Worm (Caenorhabditis elegans) whole organism, L4 larva: ENCODE results near the gene T24D3.2.
A peak's percentile ranks its signal among the peaks of the same experiment; 100 is the strongest.

ENCODE experiments used
- R02D3.7 ChIP-seq: fragments of 150-350 bp; sonication (generic microtip); optimal IDR thresholded peaks from 3 replicates; lab custom pipeline; 2014; ENCODE audit warnings: missing biosample characterization, missing genetic modification characterization
- T26A8.4 ChIP-seq: fragments of 200-800 bp; sonication (Bioruptor generic); IDR thresholded peaks from 2 replicates; pipeline ENCODE4 v1.3.6; 2022; ENCODE audit warnings: missing genetic modification characterization, missing compliant biosample characterization
- aha-1 ChIP-seq: fragments of 150-350 bp; peaks from one replicate; lab custom pipeline; 2014; ENCODE audit warnings: missing biosample characterization, missing genetic modification characterization
- aly-2 ChIP-seq: sonication (generic microtip); optimal IDR thresholded peaks from 2 replicates; lab custom pipeline; 2018; ENCODE audit warnings: missing biosample characterization, missing genetic modification characterization
- ceh-32 ChIP-seq: sonication (generic microtip); optimal IDR thresholded peaks from 2 replicates; lab custom pipeline; 2016; ENCODE audit warnings: mild to moderate bottlenecking, missing genetic modification characterization, missing compliant biosample characterization; ENCODE audit not compliant: poor library complexity
- ceh-44 ChIP-seq: fragments of 200-800 bp; sonication (Bioruptor generic); IDR thresholded peaks from 2 replicates; pipeline ENCODE4 v1.3.6; 2022; ENCODE audit warnings: missing genetic modification reagents, missing genetic modification characterization, missing compliant biosample characterization
- ceh-82 ChIP-seq: sonication (generic microtip); optimal IDR thresholded peaks from 2 replicates; lab custom pipeline; 2017; ENCODE audit warnings: missing biosample characterization, missing genetic modification characterization
- cey-2 ChIP-seq: sonication (generic microtip); optimal IDR thresholded peaks from 3 replicates; lab custom pipeline; 2017; ENCODE audit warnings: missing genetic modification characterization, mild to moderate bottlenecking, missing compliant biosample characterization, antibody characterized with exemption, borderline replicate concordance; ENCODE audit not compliant: insufficient read depth
- ctbp-1 ChIP-seq: fragments of 200-800 bp; sonication (Bioruptor generic); IDR thresholded peaks from 2 replicates; pipeline ENCODE4 v1.3.6; 2022; ENCODE audit warnings: missing genetic modification reagents, missing genetic modification characterization, missing compliant biosample characterization
- daf-16 ChIP-seq, 3 experiments: sonication (generic microtip); optimal IDR thresholded peaks; 2 replicates each; lab custom pipeline; 2016 to 2017; ENCODE audit warnings: missing genetic modification characterization in 3 of 3, missing genetic modification reagents in 3 of 3, mild to moderate bottlenecking in 2 of 3, missing compliant biosample characterization in 2 of 3, missing biosample characterization in 1 of 3, moderate library complexity in 1 of 3
- daf-8 ChIP-seq: fragments of 200-800 bp; sonication (Bioruptor generic); IDR thresholded peaks from 2 replicates; pipeline ENCODE4 v1.3.6; 2022; ENCODE audit warnings: missing genetic modification characterization, missing compliant biosample characterization
- dmd-6 ChIP-seq: fragments of 200-800 bp; sonication (Bioruptor generic); IDR thresholded peaks from 2 replicates; pipeline ENCODE4 v1.3.6; 2022; ENCODE audit warnings: missing genetic modification reagents, missing genetic modification characterization, missing compliant biosample characterization
- dmd-9 ChIP-seq: fragments of 200-800 bp; sonication (Bioruptor generic); IDR thresholded peaks from 2 replicates; pipeline ENCODE4 v1.3.6; 2022; ENCODE audit warnings: missing genetic modification reagents, missing genetic modification characterization, missing compliant biosample characterization
- dpl-1 ChIP-seq: fragments of 150-350 bp; optimal IDR thresholded peaks from 2 replicates; lab custom pipeline; 2014; ENCODE audit warnings: missing biosample characterization, missing genetic modification reagents, missing genetic modification characterization
- dve-1 ChIP-seq: sonication (generic microtip); optimal IDR thresholded peaks from 2 replicates; lab custom pipeline; 2017; ENCODE audit warnings: antibody characterized with exemption, mild to moderate bottlenecking, missing genetic modification characterization, missing compliant biosample characterization; ENCODE audit not compliant: insufficient read depth
- egl-43 ChIP-seq: fragments of 200-800 bp; sonication (Bioruptor generic); IDR thresholded peaks from 2 replicates; pipeline ENCODE4 v1.3.6; 2022; ENCODE audit warnings: missing genetic modification reagents, missing genetic modification characterization, missing compliant biosample characterization
- gei-8 ChIP-seq: fragments of 200-800 bp; sonication (Bioruptor generic); optimal IDR thresholded peaks from 2 replicates; lab custom pipeline; 2018; ENCODE audit warnings: mild to moderate bottlenecking, missing genetic modification characterization, missing compliant biosample characterization
- hif-1 ChIP-seq, 2 experiments: sonication (generic microtip); optimal IDR thresholded peaks; 2 replicates each; lab custom pipeline; 2016 to 2017; ENCODE audit warnings: missing compliant biosample characterization in 2 of 2, missing genetic modification characterization in 2 of 2, missing genetic modification reagents in 2 of 2, missing genotype in 2 of 2, mild to moderate bottlenecking in 1 of 2
- hlh-11 ChIP-seq: fragments of 200-800 bp; sonication (Bioruptor generic); optimal IDR thresholded peaks from 2 replicates; lab custom pipeline; 2018; ENCODE audit warnings: mild to moderate bottlenecking, missing genetic modification characterization, missing compliant biosample characterization
- hlh-30 ChIP-seq: sonication (generic microtip); optimal IDR thresholded peaks from 2 replicates; lab custom pipeline; 2017; ENCODE audit warnings: antibody characterized with exemption, mild to moderate bottlenecking, missing genetic modification characterization, missing compliant biosample characterization; ENCODE audit not compliant: insufficient read depth
- hmg-1.1 ChIP-seq: fragments of 200-800 bp; sonication (Bioruptor generic); IDR thresholded peaks from 2 replicates; pipeline ENCODE4 v1.3.6; 2022; ENCODE audit warnings: missing genetic modification reagents, missing genetic modification characterization, missing compliant biosample characterization
- jun-1 ChIP-seq: fragments of 150-350 bp; optimal IDR thresholded peaks from 2 replicates; lab custom pipeline; 2014; ENCODE audit warnings: missing biosample characterization, missing genetic modification reagents, missing genetic modification characterization
- lim-7 ChIP-seq: fragments of 200-800 bp; sonication (Bioruptor generic); IDR thresholded peaks from 2 replicates; pipeline ENCODE4 v1.3.6; 2022; ENCODE audit warnings: missing genetic modification characterization, missing compliant biosample characterization
- lin-13 ChIP-seq: fragments of 150-350 bp; optimal IDR thresholded peaks from 2 replicates; lab custom pipeline; 2014; ENCODE audit warnings: missing biosample characterization, missing genetic modification reagents, missing genetic modification characterization
- lin-29 ChIP-seq: fragments of 200-800 bp; sonication (Bioruptor generic); IDR thresholded peaks from 2 replicates; pipeline ENCODE4 v1.3.6; 2022; ENCODE audit warnings: missing genetic modification reagents, missing genetic modification characterization, missing compliant biosample characterization
- lsy-2 ChIP-seq, 2 experiments: fragments of 150-350 bp in 1 of 2; sonication (generic microtip) in 1 of 2; optimal IDR thresholded peaks; 2 replicates each; lab custom pipeline; 2014 to 2017; ENCODE audit warnings: missing biosample characterization in 2 of 2, missing genetic modification characterization in 2 of 2
- madf-5 ChIP-seq, 2 experiments: fragments of 200-800 bp; sonication (Bioruptor generic); IDR thresholded peaks; 2 replicates each; pipeline ENCODE4 v1.3.6; 2022; ENCODE audit warnings: missing compliant biosample characterization in 2 of 2, missing genetic modification characterization in 2 of 2
- madf-9 ChIP-seq: fragments of 200-800 bp; sonication (Bioruptor generic); conservative IDR thresholded peaks from 2 replicates; pipeline ENCODE4 v1.3.6; 2022; ENCODE audit warnings: missing genetic modification reagents, missing genetic modification characterization, missing compliant biosample characterization
- mdt-29 ChIP-seq: fragments of 200-800 bp; sonication (Bioruptor generic); IDR thresholded peaks from 2 replicates; pipeline ENCODE4 v1.3.6; 2022; ENCODE audit warnings: missing genetic modification reagents, missing genetic modification characterization, missing compliant biosample characterization
- mep-1 ChIP-seq: fragments of 150-350 bp; sonication (generic microtip); optimal IDR thresholded peaks from 3 replicates; lab custom pipeline; 2014; ENCODE audit warnings: missing biosample characterization, missing genetic modification characterization
- mes-2 ChIP-seq: sonication (generic microtip); optimal IDR thresholded peaks from 2 replicates; lab custom pipeline; 2016; ENCODE audit warnings: missing genotype, mild to moderate bottlenecking, missing genetic modification characterization, missing compliant biosample characterization; ENCODE audit not compliant: poor library complexity, severe bottlenecking
- mxl-3 ChIP-seq: fragments of 200-800 bp; sonication (Bioruptor generic); optimal IDR thresholded peaks from 2 replicates; lab custom pipeline; 2018; ENCODE audit warnings: mild to moderate bottlenecking, missing genetic modification characterization, missing compliant biosample characterization
- nhr-10 ChIP-seq: fragments of 150-350 bp; optimal IDR thresholded peaks from 2 replicates; lab custom pipeline; 2014; ENCODE audit warnings: missing biosample characterization, missing genetic modification characterization
- nhr-102 ChIP-seq: sonication (generic microtip); optimal IDR thresholded peaks from 2 replicates; lab custom pipeline; 2016; ENCODE audit warnings: mild to moderate bottlenecking, missing genetic modification characterization, moderate library complexity, missing compliant biosample characterization
- nhr-237 ChIP-seq: sonication (generic microtip); optimal IDR thresholded peaks from 2 replicates; lab custom pipeline; 2017; ENCODE audit warnings: missing biosample characterization, missing genetic modification characterization
- nhr-41 ChIP-seq: fragments of 200-800 bp; sonication (Bioruptor generic); IDR thresholded peaks from 2 replicates; pipeline ENCODE4 v1.3.6; 2022; ENCODE audit warnings: missing genetic modification reagents, missing genetic modification characterization, missing compliant biosample characterization
- nhr-42 ChIP-seq: fragments of 200-800 bp; sonication (Bioruptor generic); IDR thresholded peaks from 2 replicates; pipeline ENCODE4 v1.3.6; 2022; ENCODE audit warnings: missing genetic modification characterization, missing compliant biosample characterization
- nhr-48 ChIP-seq: sonication (generic microtip); optimal IDR thresholded peaks from 2 replicates; lab custom pipeline; 2016; ENCODE audit warnings: mild to moderate bottlenecking, missing genetic modification characterization, missing compliant biosample characterization
- nhr-6 ChIP-seq: fragments of 150-350 bp; optimal IDR thresholded peaks from 2 replicates; lab custom pipeline; 2014; ENCODE audit warnings: missing biosample characterization, missing genetic modification characterization
- nhr-76 ChIP-seq: fragments of 150-350 bp; optimal IDR thresholded peaks from 2 replicates; lab custom pipeline; 2014; ENCODE audit warnings: missing biosample characterization, missing genetic modification characterization
- php-3 ChIP-seq: fragments of 200-800 bp; sonication (Bioruptor generic); IDR thresholded peaks from 2 replicates; pipeline ENCODE4 v1.3.6; 2022; ENCODE audit warnings: missing genetic modification reagents, missing genetic modification characterization, missing compliant biosample characterization
- rbr-2 ChIP-seq: sonication (generic microtip); optimal IDR thresholded peaks from 2 replicates; lab custom pipeline; 2016; ENCODE audit warnings: missing genotype, missing genetic modification characterization, missing compliant biosample characterization
- sdz-12 ChIP-seq: fragments of 200-800 bp; sonication (Bioruptor generic); optimal IDR thresholded peaks from 2 replicates; lab custom pipeline; 2018; ENCODE audit warnings: mild to moderate bottlenecking, missing genetic modification characterization, missing compliant biosample characterization
- set-16 ChIP-seq: fragments of 200-800 bp; sonication (Bioruptor generic); IDR thresholded peaks from 2 replicates; pipeline ENCODE4 v1.3.6; 2022; ENCODE audit warnings: missing genetic modification reagents, missing genetic modification characterization, missing compliant biosample characterization
- skn-1 ChIP-seq: fragments of 150-350 bp; optimal IDR thresholded peaks from 2 replicates; lab custom pipeline; 2014; ENCODE audit warnings: missing biosample characterization, missing genetic modification characterization
- spr-3 ChIP-seq: fragments of 200-800 bp; sonication (Bioruptor generic); optimal IDR thresholded peaks from 2 replicates; lab custom pipeline; 2018; ENCODE audit warnings: mild to moderate bottlenecking, missing genetic modification characterization, missing compliant biosample characterization
- unc-62 ChIP-seq, 3 experiments: fragments of 150-350 bp in 1 of 3; sonication (generic microtip); optimal IDR thresholded peaks in 2 of 3; peaks in 1 of 3; 1 replicate in 1 of 3; 2 replicates in 2 of 3; lab custom pipeline; 2014 to 2017; ENCODE audit warnings: missing biosample characterization in 3 of 3, missing genetic modification characterization in 3 of 3, missing genetic modification reagents in 3 of 3, missing genotype in 1 of 3
- zfp-3 ChIP-seq: fragments of 200-800 bp; sonication (Bioruptor generic); conservative IDR thresholded peaks from 2 replicates; pipeline ENCODE4 v1.3.6; 2022; ENCODE audit warnings: missing genetic modification reagents, missing genetic modification characterization, missing compliant biosample characterization
- zip-11 ChIP-seq: fragments of 200-800 bp; sonication (Bioruptor generic); IDR thresholded peaks from 2 replicates; pipeline ENCODE4 v1.3.6; 2022; ENCODE audit warnings: missing genetic modification characterization, missing compliant biosample characterization

T24D3.2 gene

ce11 chrX:12449262-12449942, 23.9 kb downstream of the T24D3.2 start, which contains the start of gene T18D3.6:
T18D3.6 (plus strand) TSS chrX:12449892.
- TF ChIP-seq nhr-41 (GFP tag; lab: Robert Waterston, UW) (no peak), dmd-6 (GFP tag; lab: Robert Waterston, UW) (peak; percentile 31; the same call in 1 of the 2 replicates), madf-9 (GFP tag; lab: Robert Waterston, UW) (no peak), nhr-42 (GFP tag; lab: Robert Waterston, UW) (no peak), php-3 (no peak), lim-7 (GFP tag; lab: Robert Waterston, UW) (no peak), zfp-3 (GFP tag; lab: Robert Waterston, UW) (no peak), jun-1 (tag; lab: Kevin White, UChicago) (no peak), ctbp-1 (no peak), daf-8 (GFP tag; lab: Robert Waterston, UW) (no peak), dpl-1 (GFP tag; lab: Kevin White, UChicago) (no peak), lsy-2 (tag; optimal IDR thresholded peaks at IDR 0.05; lab: Kevin White, UChicago) (peak in 1 of 2 experiments; percentile 11), nhr-6 (tag; lab: Kevin White, UChicago) (peak; percentile 41), dmd-9 (GFP tag; lab: Robert Waterston, UW) (no peak), daf-16 (GFP tag; optimal IDR thresholded peaks at IDR 0.05; lab: Kevin White, UChicago) (no peak), daf-16 (tag; optimal IDR thresholded peaks at IDR 0.05; lab: Kevin White, UChicago) (peak; percentile 39), hlh-11 (tag; lab: Kevin White, UChicago) (peak; percentile 51), egl-43 (0 out of 2 replicates have a peak, but pooled peaks have one; percentile 51), unc-62 (GFP tag; optimal IDR thresholded peaks at IDR 0.05 in 1 of 2; lab: Kevin White, UChicago) (peak in 1 of 2 experiments; percentile 72), unc-62 (tag; optimal IDR thresholded peaks at IDR 0.05; lab: Kevin White, UChicago) (no peak), nhr-10 (no peak), spr-3 (GFP tag; lab: Kevin White, UChicago) (no peak), lin-29 (GFP tag; lab: Robert Waterston, UW) (no peak), hif-1 (tag; optimal IDR thresholded peaks at IDR 0.05; lab: Kevin White, UChicago) (peak in 1 of 2 experiments; percentile 9), aly-2 (tag; lab: Kevin White, UChicago) (no peak), ceh-82 (tag; lab: Kevin White, UChicago) (no peak), nhr-48 (tag; lab: Kevin White, UChicago) (no peak), dve-1 (tag; lab: Kevin White, UChicago) (peak; percentile 56), set-16 (GFP tag; lab: Robert Waterston, UW) (peak; percentile 47), ceh-44 (GFP tag; lab: Robert Waterston, UW) (no peak), rbr-2 (tag; lab: Kevin White, UChicago) (no peak), mep-1 (peak; percentile 13), mes-2 (tag; lab: Kevin White, UChicago) (peak; percentile 28), hmg-1.1 (GFP tag; lab: Robert Waterston, UW) (peak; percentile 52), gei-8 (GFP tag; lab: Kevin White, UChicago) (no peak), skn-1 (tag; lab: Kevin White, UChicago) (no peak), T26A8.4 (no peak), hlh-30 (tag; lab: Kevin White, UChicago) (peak; percentile 11), nhr-237 (tag; lab: Kevin White, UChicago) (no peak), nhr-76 (tag; lab: Kevin White, UChicago) (no peak), nhr-102 (tag; lab: Kevin White, UChicago) (no peak), zip-11 (no peak), R02D3.7 (tag; lab: Kevin White, UChicago) (no peak), cey-2 (tag; lab: Kevin White, UChicago) (no peak), aha-1 (tag; lab: Kevin White, UChicago) (no peak), ceh-32 (tag; lab: Kevin White, UChicago) (no peak), sdz-12 (no peak), madf-5 (GFP tag; IDR thresholded peaks at IDR 0.05; lab: Robert Waterston, UW) (no peak), lin-13 (GFP tag; lab: Kevin White, UChicago) (no peak), mdt-29 (GFP tag; lab: Robert Waterston, UW) (no peak), mxl-3 (GFP tag; lab: Kevin White, UChicago) (peak; percentile 84)
